Fruit fly (Drosophila melanogaster) whole organism, embryonic: ENCODE measurements around the gene Snr1.

Experiments
- Blimp-1 ChIP-seq: fragments of 200-800 bp; sonication (Bioruptor generic); optimal IDR thresholded peaks from 3 replicates; lab custom pipeline; 2018; ENCODE audit warnings: missing biosample characterization, missing genetic modification characterization, mild to moderate bottlenecking, moderate library complexity, missing genetic modification reagents
- CG10321 ChIP-seq: fragments of 200-800 bp; sonication (Bioruptor generic); IDR thresholded peaks from 2 replicates; pipeline ENCODE4 v1.3.6; 2022; ENCODE audit warnings: missing biosample characterization, missing genetic modification characterization
- CG16813 ChIP-seq: fragments of 200-800 bp; sonication (Bioruptor generic); IDR thresholded peaks from 3 replicates; pipeline ENCODE4 v1.3.6; 2022; ENCODE audit warnings: missing biosample characterization, missing genetic modification characterization; ENCODE audit not compliant: partially characterized antibody
- CG16863 ChIP-seq: fragments of 200-800 bp; sonication (Bioruptor generic); optimal IDR thresholded peaks from 3 replicates; lab custom pipeline; 2016; ENCODE audit warnings: missing biosample characterization, missing genetic modification characterization
- CG17385 ChIP-seq: fragments of 200-800 bp; sonication (Bioruptor generic); optimal IDR thresholded peaks from 3 replicates; lab custom pipeline; 2018; ENCODE audit warnings: missing biosample characterization, mild to moderate bottlenecking, missing genetic modification characterization
- CG1792 ChIP-seq: fragments of 200-800 bp; sonication (Bioruptor generic); optimal IDR thresholded peaks from 2 replicates; lab custom pipeline; 2016; ENCODE audit warnings: missing biosample characterization, missing genetic modification characterization
- CG1832 ChIP-seq: fragments of 200-800 bp; sonication (Bioruptor generic); optimal IDR thresholded peaks from 2 replicates; lab custom pipeline; 2017; ENCODE audit warnings: missing biosample characterization, mild to moderate bottlenecking, missing genetic modification characterization, inconsistent platforms
- CG2202 ChIP-seq: fragments of 200-800 bp; sonication (Bioruptor generic); optimal IDR thresholded peaks from 2 replicates; lab custom pipeline; 2018; ENCODE audit warnings: missing biosample characterization, mild to moderate bottlenecking, missing genetic modification characterization
- CG33213 ChIP-seq: fragments of 200-800 bp; sonication (Bioruptor generic); optimal IDR thresholded peaks from 3 replicates; lab custom pipeline; 2016; ENCODE audit warnings: missing biosample characterization, missing genetic modification characterization
- CG3995 ChIP-seq: fragments of 200-800 bp; sonication (Bioruptor generic); optimal IDR thresholded peaks from 3 replicates; lab custom pipeline; 2016; ENCODE audit warnings: missing biosample characterization, missing genetic modification characterization
- CG6689 ChIP-seq: fragments of 200-800 bp; sonication (Bioruptor generic); IDR thresholded peaks from 2 replicates; pipeline ENCODE4 v1.3.6; 2022; ENCODE audit warnings: missing biosample characterization, missing genetic modification characterization
- CG7556 ChIP-seq: fragments of 200-800 bp; sonication (Bioruptor generic); optimal IDR thresholded peaks from 2 replicates; lab custom pipeline; 2017; ENCODE audit warnings: missing biosample characterization, mild to moderate bottlenecking, missing genetic modification characterization
- CG7786 ChIP-seq: fragments of 200-800 bp; sonication (Bioruptor generic); optimal IDR thresholded peaks from 2 replicates; lab custom pipeline; 2016; ENCODE audit warnings: missing biosample characterization, missing genetic modification characterization
- CG7987 ChIP-seq: fragments of 200-800 bp; sonication (Bioruptor generic); optimal IDR thresholded peaks from 2 replicates; lab custom pipeline; 2018; ENCODE audit warnings: missing biosample characterization, mild to moderate bottlenecking, missing genetic modification characterization, moderate library complexity
- CG8359 ChIP-seq: fragments of 200-800 bp; sonication (Bioruptor generic); optimal IDR thresholded peaks from 2 replicates; lab custom pipeline; 2017; ENCODE audit warnings: missing biosample characterization, mild to moderate bottlenecking, missing genetic modification characterization, borderline replicate concordance
- CG8388 ChIP-seq: fragments of 200-800 bp; sonication (Bioruptor generic); optimal IDR thresholded peaks from 2 replicates; lab custom pipeline; 2019; ENCODE audit warnings: missing biosample characterization, mild to moderate bottlenecking, missing genetic modification characterization, moderate library complexity
- CG9727 ChIP-seq: fragments of 200-800 bp; sonication (Bioruptor generic); optimal IDR thresholded peaks from 3 replicates; lab custom pipeline; 2017; ENCODE audit warnings: missing biosample characterization, mild to moderate bottlenecking, missing genetic modification characterization
- CHES-1-like ChIP-seq: fragments of 200-800 bp; sonication (Bioruptor generic); optimal IDR thresholded peaks from 2 replicates; lab custom pipeline; 2016; ENCODE audit warnings: missing biosample characterization, missing genetic modification characterization
- Chrac-16 ChIP-seq: fragments of 200-800 bp; sonication (Bioruptor generic); optimal IDR thresholded peaks from 3 replicates; lab custom pipeline; 2016; ENCODE audit warnings: missing biosample characterization, missing genetic modification characterization
- Deaf1 ChIP-seq: fragments of 200-800 bp; optimal IDR thresholded peaks from 3 replicates; lab custom pipeline; 2019; ENCODE audit warnings: missing biosample characterization, mild to moderate bottlenecking, missing genetic modification characterization, moderate library complexity
- Dll ChIP-seq: fragments of 200-800 bp; sonication (Bioruptor generic); IDR thresholded peaks from 4 replicates; pipeline ENCODE4 v1.3.6; 2022; ENCODE audit warnings: missing biosample characterization, missing genetic modification characterization; ENCODE audit not compliant: partially characterized antibody
- GATAe ChIP-seq: fragments of 200-800 bp; sonication (Bioruptor generic); conservative IDR thresholded peaks from 2 replicates; pipeline ENCODE4 v1.3.6; 2022; ENCODE audit warnings: missing biosample characterization, missing genetic modification characterization
- Hmx ChIP-seq: fragments of 200-800 bp; sonication (Bioruptor generic); optimal IDR thresholded peaks from 2 replicates; lab custom pipeline; 2016; ENCODE audit warnings: missing biosample characterization, missing genetic modification characterization
- Kr ChIP-seq: fragments of 200-800 bp; sonication (Bioruptor generic); optimal IDR thresholded peaks from 2 replicates; lab custom pipeline; 2017; ENCODE audit warnings: missing biosample characterization, mild to moderate bottlenecking, missing genetic modification characterization
- Mrtf ChIP-seq: fragments of 200-800 bp; sonication (Bioruptor generic); IDR thresholded peaks from 3 replicates; pipeline ENCODE4 v1.3.6; 2022; ENCODE audit warnings: missing biosample characterization, missing genetic modification characterization
- NK7.1 ChIP-seq: fragments of 200-800 bp; sonication (Bioruptor generic); optimal IDR thresholded peaks from 3 replicates; lab custom pipeline; 2016; ENCODE audit warnings: missing biosample characterization, missing genetic modification characterization
- Poxn ChIP-seq: fragments of 200-800 bp; sonication (Bioruptor generic); IDR thresholded peaks from 2 replicates; pipeline ENCODE4 v1.3.6; 2022; ENCODE audit warnings: missing biosample characterization, missing genetic modification characterization
- Tbp ChIP-seq: fragments of >200 bp; optimal IDR thresholded peaks from 2 replicates; lab custom pipeline; 2018; ENCODE audit warnings: missing biosample characterization, missing genetic modification characterization
- Usf ChIP-seq: fragments of 200-800 bp; sonication (Bioruptor generic); optimal IDR thresholded peaks from 2 replicates; lab custom pipeline; 2017; ENCODE audit warnings: missing genotype, missing biosample characterization, missing genetic modification characterization
- Xrp1 ChIP-seq: fragments of 200-800 bp; sonication (Bioruptor generic); IDR thresholded peaks from 2 replicates; pipeline ENCODE4 v1.3.6; 2022; ENCODE audit warnings: missing biosample characterization, missing genetic modification characterization
- ara ChIP-seq: fragments of 200-800 bp; sonication (Bioruptor generic); IDR thresholded peaks from 2 replicates; pipeline ENCODE4 v1.3.6; 2022; ENCODE audit warnings: missing biosample characterization, missing genetic modification characterization
- az2 ChIP-seq: fragments of 200-800 bp; sonication (Bioruptor generic); optimal IDR thresholded peaks from 3 replicates; lab custom pipeline; 2016; ENCODE audit warnings: missing biosample characterization, missing genetic modification characterization
- bbx ChIP-seq: fragments of 200-800 bp; sonication (Bioruptor generic); IDR thresholded peaks from 2 replicates; pipeline ENCODE4 v1.3.6; 2022; ENCODE audit warnings: missing biosample characterization, missing genetic modification characterization; ENCODE audit not compliant: partially characterized antibody
- caup ChIP-seq: fragments of 200-800 bp; sonication (Bioruptor generic); optimal IDR thresholded peaks from 3 replicates; lab custom pipeline; 2017; ENCODE audit warnings: missing biosample characterization, mild to moderate bottlenecking, missing genetic modification characterization, moderate library complexity; ENCODE audit not compliant: severe bottlenecking
- eve ChIP-seq, 2 experiments: fragments of >200 bp; optimal IDR thresholded peaks; 2 replicates each; lab custom pipeline; 2017; ENCODE audit warnings: missing biosample characterization in 2 of 2, missing genetic modification characterization in 2 of 2
- fd3F ChIP-seq: fragments of 200-800 bp; sonication (Bioruptor generic); optimal IDR thresholded peaks from 2 replicates; lab custom pipeline; 2018; ENCODE audit warnings: missing biosample characterization, mild to moderate bottlenecking, missing genetic modification characterization, moderate library complexity
- fd64A ChIP-seq: fragments of 200-800 bp; sonication (Bioruptor generic); optimal IDR thresholded peaks from 3 replicates; lab custom pipeline; 2018; ENCODE audit warnings: missing biosample characterization, mild to moderate bottlenecking, missing genetic modification characterization
- fru ChIP-seq: fragments of >200 bp; optimal IDR thresholded peaks from 2 replicates; lab custom pipeline; 2017
- gro ChIP-seq: fragments of 200-800 bp; sonication (Bioruptor generic); optimal IDR thresholded peaks from 2 replicates; lab custom pipeline; 2016; ENCODE audit warnings: missing biosample characterization, missing genetic modification characterization
- gsb-n ChIP-seq: fragments of 200-800 bp; sonication (Bioruptor generic); optimal IDR thresholded peaks from 3 replicates; lab custom pipeline; 2018; ENCODE audit warnings: missing biosample characterization, mild to moderate bottlenecking, missing genetic modification characterization
- kah ChIP-seq: fragments of 200-800 bp; sonication (Bioruptor generic); optimal IDR thresholded peaks from 2 replicates; lab custom pipeline; 2018; ENCODE audit warnings: missing biosample characterization, mild to moderate bottlenecking, missing genetic modification characterization
- ken ChIP-seq: fragments of 200-800 bp; sonication (Bioruptor generic); IDR thresholded peaks from 3 replicates; pipeline ENCODE4 v1.3.6; 2022; ENCODE audit warnings: missing biosample characterization, missing genetic modification characterization
- knrl ChIP-seq: fragments of 200-800 bp; sonication (Bioruptor generic); IDR thresholded peaks from 3 replicates; pipeline ENCODE4 v1.3.6; 2022; ENCODE audit warnings: missing biosample characterization, missing genetic modification characterization; ENCODE audit not compliant: partially characterized antibody
- lbe ChIP-seq: fragments of 200-800 bp; sonication (Bioruptor generic); optimal IDR thresholded peaks from 2 replicates; lab custom pipeline; 2016; ENCODE audit warnings: missing biosample characterization, mild to moderate bottlenecking, missing genetic modification characterization
- nom ChIP-seq: fragments of 200-800 bp; sonication (Bioruptor generic); optimal IDR thresholded peaks from 2 replicates; lab custom pipeline; 2017; ENCODE audit warnings: missing biosample characterization, missing genetic modification characterization, mild to moderate bottlenecking, moderate library complexity, missing genetic modification reagents
- oc ChIP-seq: fragments of 200-800 bp; sonication (Bioruptor generic); optimal IDR thresholded peaks from 2 replicates; lab custom pipeline; 2018; ENCODE audit warnings: missing biosample characterization, mild to moderate bottlenecking, missing genetic modification characterization, moderate library complexity
- odd ChIP-seq: fragments of 200-800 bp; sonication (Bioruptor generic); optimal IDR thresholded peaks from 2 replicates; lab custom pipeline; 2017; ENCODE audit warnings: missing biosample characterization, mild to moderate bottlenecking, missing genetic modification characterization
- sim ChIP-seq: fragments of 200-800 bp; sonication (Bioruptor generic); IDR thresholded peaks from 2 replicates; pipeline ENCODE4 v1.3.6; 2022; ENCODE audit warnings: missing biosample characterization, missing genetic modification characterization
- tgo ChIP-seq: fragments of 200-800 bp; sonication (Bioruptor generic); IDR thresholded peaks from 3 replicates; pipeline ENCODE4 v1.3.6; 2022; ENCODE audit warnings: missing biosample characterization, missing genetic modification characterization

The Snr1 gene

dm6 chr3R:5517002-5517875 lies 46.5 kb downstream of the Snr1 start, which contains the start of gene Itpr (continued):
- TF ChIP-seq Hmx (GFP tag; lab: Kevin White, UChicago) = no peak
- TF ChIP-seq oc (tag; lab: Kevin White, UChicago) = no peak
- TF ChIP-seq CG16863 (GFP tag; lab: Kevin White, UChicago) = no peak
- TF ChIP-seq tgo = no peak
- no peak for TF ChIP-seq fd3F (GFP tag; lab: Kevin White, UChicago)
- TF ChIP-seq Mrtf = no peak
- TF ChIP-seq CG7987 = peak; percentile 7
- TF ChIP-seq lbe (GFP tag; lab: Kevin White, UChicago) = no peak
- no peak for TF ChIP-seq Usf (GFP tag; lab: Kevin White, UChicago)
- TF ChIP-seq CHES-1-like (GFP tag; lab: Kevin White, UChicago) = no peak
- no peak for TF ChIP-seq CG8359 (GFP tag; lab: Kevin White, UChicago)
- TF ChIP-seq fd64A = no peak
- no peak for TF ChIP-seq NK7.1
- no peak for TF ChIP-seq fru
- TF ChIP-seq Chrac-16 = no peak
- no peak for TF ChIP-seq nom (GFP tag; lab: Kevin White, UChicago)
- no peak for TF ChIP-seq CG8388 (GFP tag; lab: Kevin White, UChicago)
- no peak for TF ChIP-seq Poxn (GFP tag; lab: Robert Waterston, UW)
- peak; percentile 9 for TF ChIP-seq odd (GFP tag; lab: Kevin White, UChicago)
- TF ChIP-seq CG9727 (GFP tag; lab: Kevin White, UChicago) = peak; percentile 16
- TF ChIP-seq Xrp1 = no peak
- TF ChIP-seq eve (GFP tag; optimal IDR thresholded peaks at IDR 0.05; lab: Kevin White, UChicago) = no peak
- TF ChIP-seq CG3995 (GFP tag; lab: Kevin White, UChicago) = no peak
- peak; percentile 98 for TF ChIP-seq kah
- TF ChIP-seq CG7786 (GFP tag; lab: Kevin White, UChicago) = no peak
- TF ChIP-seq CG1792 = no peak
- no peak for TF ChIP-seq az2 (GFP tag; lab: Kevin White, UChicago)
- TF ChIP-seq Deaf1 = peak; percentile 70
- TF ChIP-seq knrl (GFP tag; lab: Robert Waterston, UW) = 0 out of 3 replicates have a peak, but pooled peaks have one; percentile 14
- TF ChIP-seq CG16813 (GFP tag; lab: Robert Waterston, UW) = 0 out of 3 replicates have a peak, but pooled peaks have one; percentile 12
- no peak for TF ChIP-seq CG33213 (GFP tag; lab: Kevin White, UChicago)
- no peak for TF ChIP-seq CG10321 (GFP tag; lab: Robert Waterston, UW)
- TF ChIP-seq CG2202 (tag; lab: Kevin White, UChicago) = no peak
- no peak for TF ChIP-seq CG7556
- TF ChIP-seq Kr (GFP tag; lab: Kevin White, UChicago) = no peak
- TF ChIP-seq CG17385 (GFP tag; lab: Kevin White, UChicago) = peak; percentile 69
- no peak for TF ChIP-seq gro
- peak; percentile 78 for TF ChIP-seq CG1832 (GFP tag; lab: Kevin White, UChicago)
- TF ChIP-seq bbx = peak; percentile 54
- peak; percentile 54; the same call in 2 of the 4 replicates for TF ChIP-seq Dll (GFP tag; lab: Robert Waterston, UW)
- TF ChIP-seq ken = no peak
- peak; percentile 15 for TF ChIP-seq caup (GFP tag; lab: Kevin White, UChicago)
- TF ChIP-seq Blimp-1 (GFP tag; lab: Kevin White, UChicago) = no peak
- no peak for TF ChIP-seq CG6689 (GFP tag; lab: Robert Waterston, UW)
- no peak for TF ChIP-seq ara
- no peak for TF ChIP-seq Tbp (GFP tag; lab: Kevin White, UChicago)
- TF ChIP-seq GATAe (GFP tag; lab: Robert Waterston, UW) = no peak
- no peak for TF ChIP-seq sim (GFP tag; lab: Robert Waterston, UW)
- TF ChIP-seq gsb-n (tag; lab: Kevin White, UChicago) = no peak
